Fruit fly (Drosophila melanogaster) whole organism, embryonic: ENCODE results near the gene Trf5.

ENCODE experiments used
- Antp ChIP-seq: fragments of 200-800 bp; sonication (Bioruptor generic); optimal IDR thresholded peaks from 3 replicates; lab custom pipeline; 2016; ENCODE audit warnings: missing biosample characterization, missing genetic modification characterization
- CG10267 ChIP-seq: fragments of 200-800 bp; sonication (Bioruptor generic); optimal IDR thresholded peaks from 2 replicates; lab custom pipeline; 2018; ENCODE audit warnings: missing biosample characterization, mild to moderate bottlenecking, missing genetic modification characterization, moderate library complexity
- CG10366 ChIP-seq: fragments of 200-800 bp; sonication (Bioruptor generic); IDR thresholded peaks from 2 replicates; pipeline ENCODE4 v1.3.6; 2022; ENCODE audit warnings: missing biosample characterization, missing genetic modification characterization
- CG10565 ChIP-seq: fragments of 200-800 bp; sonication (Bioruptor generic); optimal IDR thresholded peaks from 3 replicates; lab custom pipeline; 2016; ENCODE audit warnings: missing biosample characterization, mild to moderate bottlenecking, missing genetic modification characterization
- CG10654 ChIP-seq: fragments of 200-800 bp; sonication (Bioruptor generic); optimal IDR thresholded peaks from 2 replicates; lab custom pipeline; 2016; ENCODE audit warnings: missing biosample characterization, missing genetic modification characterization
- CG11398 ChIP-seq: fragments of 200-800 bp; sonication (Bioruptor generic); optimal IDR thresholded peaks from 2 replicates; lab custom pipeline; 2016; ENCODE audit warnings: missing biosample characterization, missing genetic modification characterization
- CG13287 ChIP-seq: fragments of 200-800 bp; sonication (Bioruptor generic); IDR thresholded peaks from 2 replicates; pipeline ENCODE4 v1.3.6; 2022; ENCODE audit warnings: missing biosample characterization, missing genetic modification characterization; ENCODE audit not compliant: partially characterized antibody
- CG13624 ChIP-seq: fragments of 200-800 bp; sonication (Bioruptor generic); optimal IDR thresholded peaks from 2 replicates; lab custom pipeline; 2016; ENCODE audit warnings: missing biosample characterization, missing genetic modification characterization
- CG18262 ChIP-seq: fragments of 200-800 bp; optimal IDR thresholded peaks from 3 replicates; lab custom pipeline; 2019; ENCODE audit warnings: missing biosample characterization, mild to moderate bottlenecking, missing genetic modification characterization, moderate library complexity
- CG1832 ChIP-seq: fragments of 200-800 bp; sonication (Bioruptor generic); optimal IDR thresholded peaks from 2 replicates; lab custom pipeline; 2017; ENCODE audit warnings: missing biosample characterization, mild to moderate bottlenecking, missing genetic modification characterization, inconsistent platforms
- CG18619 ChIP-seq: fragments of 200-800 bp; sonication (Bioruptor generic); optimal IDR thresholded peaks from 3 replicates; lab custom pipeline; 2017; ENCODE audit warnings: missing biosample characterization, mild to moderate bottlenecking, missing genetic modification characterization
- CG30020 ChIP-seq: fragments of 200-800 bp; optimal IDR thresholded peaks from 2 replicates; lab custom pipeline; 2019; ENCODE audit warnings: missing biosample characterization, mild to moderate bottlenecking, missing genetic modification characterization, moderate library complexity
- CG4424 ChIP-seq: fragments of 200-800 bp; sonication (Bioruptor generic); optimal IDR thresholded peaks from 3 replicates; lab custom pipeline; 2016; ENCODE audit warnings: missing biosample characterization, missing genetic modification characterization
- CG7372 ChIP-seq: fragments of 200-800 bp; sonication (Bioruptor generic); IDR thresholded peaks from 2 replicates; pipeline ENCODE4 v1.3.6; 2022; ENCODE audit warnings: missing biosample characterization, missing genetic modification characterization
- CG7839 ChIP-seq: fragments of 200-800 bp; sonication (Bioruptor generic); optimal IDR thresholded peaks from 3 replicates; lab custom pipeline; 2018; ENCODE audit warnings: missing biosample characterization, mild to moderate bottlenecking, missing genetic modification characterization, moderate library complexity
- CG8924 ChIP-seq: fragments of 200-800 bp; optimal IDR thresholded peaks from 3 replicates; lab custom pipeline; 2019; ENCODE audit warnings: missing biosample characterization, mild to moderate bottlenecking, missing genetic modification characterization, moderate library complexity
- Dip2 ChIP-seq: fragments of 200-800 bp; sonication (Bioruptor generic); IDR thresholded peaks from 2 replicates; pipeline ENCODE4 v1.3.6; 2022; ENCODE audit warnings: missing biosample characterization, missing genetic modification characterization
- Ets65A ChIP-seq: fragments of 200-800 bp; sonication (Bioruptor generic); peaks from one replicate; lab custom pipeline; 2016; ENCODE audit warnings: missing biosample characterization, missing genetic modification characterization
- Fer3 ChIP-seq: fragments of 200-800 bp; sonication (Bioruptor generic); optimal IDR thresholded peaks from 2 replicates; lab custom pipeline; 2018; ENCODE audit warnings: missing biosample characterization, mild to moderate bottlenecking, missing genetic modification characterization, moderate library complexity
- Gsc ChIP-seq: fragments of 200-800 bp; sonication (Bioruptor generic); IDR thresholded peaks from 2 replicates; pipeline ENCODE4 v1.3.6; 2022; ENCODE audit warnings: missing biosample characterization, missing genetic modification characterization
- HHEX ChIP-seq: fragments of 200-800 bp; sonication (Bioruptor generic); optimal IDR thresholded peaks from 3 replicates; lab custom pipeline; 2017; ENCODE audit warnings: missing biosample characterization, mild to moderate bottlenecking, missing genetic modification characterization, missing genetic modification reagents
- HLH4C ChIP-seq: fragments of 200-800 bp; sonication (Bioruptor generic); IDR thresholded peaks from 3 replicates; pipeline ENCODE4 v1.3.6; 2022; ENCODE audit warnings: missing biosample characterization, missing genetic modification characterization; ENCODE audit not compliant: partially characterized antibody
- Hand ChIP-seq: fragments of 200-800 bp; sonication (Bioruptor generic); optimal IDR thresholded peaks from 2 replicates; lab custom pipeline; 2017; ENCODE audit warnings: mild to moderate bottlenecking, missing biosample characterization, missing genetic modification reagents, missing genetic modification characterization
- Hr3 ChIP-seq: fragments of 200-800 bp; sonication (Bioruptor generic); optimal IDR thresholded peaks from 3 replicates; lab custom pipeline; 2016; ENCODE audit warnings: missing biosample characterization, missing genetic modification characterization
- Kr ChIP-seq: fragments of 200-800 bp; sonication (Bioruptor generic); optimal IDR thresholded peaks from 2 replicates; lab custom pipeline; 2017; ENCODE audit warnings: missing biosample characterization, mild to moderate bottlenecking, missing genetic modification characterization
- NC2α ChIP-seq: fragments of 200-800 bp; sonication (Bioruptor generic); optimal IDR thresholded peaks from 2 replicates; lab custom pipeline; 2016; ENCODE audit warnings: missing biosample characterization, missing genetic modification characterization
- Sin3A ChIP-seq: fragments of >200 bp; optimal IDR thresholded peaks from 2 replicates; lab custom pipeline; 2018
- Six4 ChIP-seq: fragments of 200-800 bp; sonication (Bioruptor generic); optimal IDR thresholded peaks from 2 replicates; lab custom pipeline; 2016; ENCODE audit warnings: missing biosample characterization, missing genetic modification characterization
- Spps ChIP-seq: fragments of 200-800 bp; sonication (Bioruptor generic); optimal IDR thresholded peaks from 2 replicates; lab custom pipeline; 2018; ENCODE audit warnings: missing biosample characterization, mild to moderate bottlenecking, missing genetic modification characterization
- Ssrp ChIP-seq: fragments of 200-800 bp; sonication (Bioruptor generic); optimal IDR thresholded peaks from 2 replicates; lab custom pipeline; 2018; ENCODE audit warnings: missing biosample characterization, mild to moderate bottlenecking, missing genetic modification characterization, moderate library complexity
- ara ChIP-seq: fragments of 200-800 bp; sonication (Bioruptor generic); IDR thresholded peaks from 2 replicates; pipeline ENCODE4 v1.3.6; 2022; ENCODE audit warnings: missing biosample characterization, missing genetic modification characterization
- bigmax ChIP-seq: fragments of 200-800 bp; sonication (Bioruptor generic); optimal IDR thresholded peaks from 2 replicates; lab custom pipeline; 2018; ENCODE audit warnings: missing biosample characterization, mild to moderate bottlenecking, missing genetic modification characterization
- caup ChIP-seq: fragments of 200-800 bp; sonication (Bioruptor generic); optimal IDR thresholded peaks from 3 replicates; lab custom pipeline; 2017; ENCODE audit warnings: missing biosample characterization, mild to moderate bottlenecking, missing genetic modification characterization, moderate library complexity; ENCODE audit not compliant: severe bottlenecking
- cwo ChIP-seq: fragments of 200-800 bp; sonication (Bioruptor generic); optimal IDR thresholded peaks from 3 replicates; lab custom pipeline; 2017; ENCODE audit warnings: missing biosample characterization, missing genetic modification characterization, mild to moderate bottlenecking, moderate library complexity, missing genetic modification reagents
- dm ChIP-seq: fragments of 200-800 bp; sonication (Bioruptor generic); optimal IDR thresholded peaks from 3 replicates; lab custom pipeline; 2016; ENCODE audit warnings: missing biosample characterization, missing genetic modification characterization
- en ChIP-seq: fragments of 200-800 bp; sonication (Bioruptor generic); optimal IDR thresholded peaks from 2 replicates; lab custom pipeline; 2016; ENCODE audit warnings: missing biosample characterization, missing genetic modification characterization
- gcm ChIP-seq: fragments of 200-800 bp; sonication (Bioruptor generic); optimal IDR thresholded peaks from 2 replicates; lab custom pipeline; 2019; ENCODE audit warnings: missing biosample characterization, mild to moderate bottlenecking, missing genetic modification characterization, moderate library complexity
- gcm2 ChIP-seq: fragments of 200-800 bp; sonication (Bioruptor generic); optimal IDR thresholded peaks from 2 replicates; lab custom pipeline; 2016; ENCODE audit warnings: missing biosample characterization, missing genetic modification characterization
- h ChIP-seq: fragments of >200 bp; optimal IDR thresholded peaks from 2 replicates; lab custom pipeline; 2017
- hth ChIP-seq: fragments of >200 bp; optimal IDR thresholded peaks from 2 replicates; lab custom pipeline; 2017; ENCODE audit warnings: inconsistent platforms
- ind ChIP-seq: fragments of 200-800 bp; sonication (Bioruptor generic); optimal IDR thresholded peaks from 3 replicates; lab custom pipeline; 2016; ENCODE audit warnings: missing biosample characterization, missing genetic modification characterization
- ken ChIP-seq: fragments of 200-800 bp; sonication (Bioruptor generic); IDR thresholded peaks from 3 replicates; pipeline ENCODE4 v1.3.6; 2022; ENCODE audit warnings: missing biosample characterization, missing genetic modification characterization
- nmo ChIP-seq: fragments of 200-800 bp; sonication (Bioruptor generic); optimal IDR thresholded peaks from 2 replicates; lab custom pipeline; 2018; ENCODE audit warnings: missing biosample characterization, mild to moderate bottlenecking, missing genetic modification characterization, moderate library complexity
- nom ChIP-seq: fragments of 200-800 bp; sonication (Bioruptor generic); optimal IDR thresholded peaks from 2 replicates; lab custom pipeline; 2017; ENCODE audit warnings: missing biosample characterization, missing genetic modification characterization, mild to moderate bottlenecking, moderate library complexity, missing genetic modification reagents
- org-1 ChIP-seq: fragments of 200-800 bp; sonication (Bioruptor generic); optimal IDR thresholded peaks from 2 replicates; lab custom pipeline; 2017; ENCODE audit warnings: missing biosample characterization, missing genetic modification characterization
- pan ChIP-seq, 4 experiments: fragments of >200 bp in 3 of 4; fragments of 200-800 bp in 1 of 4; sonication (Bioruptor generic) in 1 of 4; optimal IDR thresholded peaks in 3 of 4; IDR thresholded peaks in 1 of 4; 2 replicates each; pipeline versions ENCODE4 v1.3.6 to Lab custom; 2017 to 2022; ENCODE audit warnings: missing biosample characterization in 2 of 4, missing genetic modification characterization in 2 of 4, mixed read lengths in 1 of 4
- peb ChIP-seq: fragments of 200-800 bp; sonication (Bioruptor generic); IDR thresholded peaks from 2 replicates; pipeline ENCODE4 v1.3.6; 2022; ENCODE audit warnings: missing biosample characterization, missing genetic modification characterization
- sc ChIP-seq, 3 experiments: fragments of >200 bp in 2 of 3; fragments of 200-800 bp in 1 of 3; sonication (Bioruptor generic) in 1 of 3; optimal IDR thresholded peaks; 2 replicates in 2 of 3; 3 replicates in 1 of 3; lab custom pipeline; 2017; ENCODE audit warnings: mild to moderate bottlenecking in 1 of 3, missing biosample characterization in 1 of 3, missing genetic modification characterization in 1 of 3, missing genetic modification reagents in 1 of 3
- sim ChIP-seq: fragments of 200-800 bp; sonication (Bioruptor generic); IDR thresholded peaks from 2 replicates; pipeline ENCODE4 v1.3.6; 2022; ENCODE audit warnings: missing biosample characterization, missing genetic modification characterization
- sqz ChIP-seq: fragments of 200-800 bp; sonication (Bioruptor generic); optimal IDR thresholded peaks from 3 replicates; lab custom pipeline; 2018; ENCODE audit warnings: missing biosample characterization, mild to moderate bottlenecking, missing genetic modification characterization
- unpg ChIP-seq: fragments of 200-800 bp; sonication (Bioruptor generic); optimal IDR thresholded peaks from 3 replicates; lab custom pipeline; 2018; ENCODE audit warnings: missing biosample characterization, mild to moderate bottlenecking, missing genetic modification characterization, moderate library complexity
- vfl ChIP-seq: fragments of 200-800 bp; sonication (Bioruptor generic); optimal IDR thresholded peaks from 2 replicates; lab custom pipeline; 2016; ENCODE audit warnings: missing biosample characterization, missing genetic modification characterization

Gene Trf5

DNA sequence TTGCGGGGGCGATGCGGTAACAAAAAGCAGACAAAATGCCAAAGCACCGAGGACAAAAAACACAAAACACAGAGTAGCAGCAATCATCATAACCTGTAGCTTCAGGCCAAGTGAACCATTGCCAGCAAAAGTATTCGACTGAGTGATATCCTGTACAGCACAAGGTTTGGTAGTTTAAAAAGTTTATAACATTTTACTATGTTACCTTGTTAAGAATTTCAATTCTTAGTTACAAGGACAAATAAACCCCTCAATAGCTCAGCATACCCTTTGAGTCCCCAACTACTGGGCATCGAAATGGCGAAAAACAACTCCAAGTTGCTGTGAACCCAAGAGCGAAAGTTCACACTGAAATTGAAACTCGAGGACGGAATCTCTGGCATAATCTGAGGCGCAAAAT is 26.9 kb upstream of the Trf5 start (continued):
- TF ChIP-seq dm (no peak), Kr (no peak), CG10654 (no peak), CG13287 (GFP tag; lab: Robert Waterston, UW) (no peak), CG18262 (tag; lab: Kevin White, UChicago) (no peak), CG13624 (peak; percentile 5), org-1 (GFP tag; lab: Kevin White, UChicago) (no peak), CG7372 (GFP tag; lab: Robert Waterston, UW) (no peak), Ets65A (GFP tag; lab: Kevin White, UChicago) (peak; percentile 91), Dip2 (GFP tag; lab: Robert Waterston, UW) (no peak), Spps (tag; lab: Kevin White, UChicago) (no peak), vfl (GFP tag; lab: Kevin White, UChicago) (no peak), Hr3 (GFP tag; lab: Kevin White, UChicago) (no peak), Ssrp (no peak), peb (GFP tag; lab: Robert Waterston, UW) (no peak), caup (GFP tag; lab: Kevin White, UChicago) (no peak), HLH4C (no peak), HHEX (GFP tag; lab: Kevin White, UChicago) (peak; percentile 7), ind (GFP tag; lab: Kevin White, UChicago) (peak; percentile 18), Six4 (GFP tag; lab: Kevin White, UChicago) (no peak), Gsc (GFP tag; lab: Robert Waterston, UW) (no peak), gcm (GFP tag; lab: Kevin White, UChicago) (no peak), ara (GFP tag; lab: Robert Waterston, UW) (no peak), CG7839 (peak; percentile 42), bigmax (GFP tag; lab: Kevin White, UChicago) (no peak), Sin3A (lab: Kevin White, UChicago) (no peak), hth (no peak), sim (GFP tag; lab: Robert Waterston, UW) (no peak), CG10366 (GFP tag; lab: Robert Waterston, UW) (peak; percentile 36), CG30020 (tag; lab: Kevin White, UChicago) (no peak), Hand (peak; percentile 4), CG18619 (GFP tag; lab: Kevin White, UChicago) (no peak), h (lab: Kevin White, UChicago) (no peak), nom (GFP tag; lab: Kevin White, UChicago) (no peak), CG8924 (no peak), CG10565 (GFP tag; lab: Kevin White, UChicago) (no peak), Antp (GFP tag; lab: Kevin White, UChicago) (peak; percentile 6), nmo (GFP tag; lab: Kevin White, UChicago) (no peak), sqz (GFP tag; lab: Kevin White, UChicago) (no peak), ken (no peak), CG4424 (GFP tag; lab: Kevin White, UChicago) (no peak), CG11398 (GFP tag; lab: Kevin White, UChicago) (no peak), pan (optimal IDR thresholded peaks at IDR 0.05; lab: Kevin White, UChicago) (no peak), pan (GFP tag; optimal IDR thresholded peaks at IDR 0.05 in 1 of 2, IDR thresholded peaks at IDR 0.05 in 1 of 2) (no peak), cwo (GFP tag; lab: Kevin White, UChicago) (no peak), unpg (GFP tag; lab: Kevin White, UChicago) (no peak), en (GFP tag; lab: Kevin White, UChicago) (no peak), Fer3 (tag; lab: Kevin White, UChicago) (peak; percentile 36), CG10267 (tag; lab: Kevin White, UChicago) (no peak), sc (optimal IDR thresholded peaks at IDR 0.05; lab: Kevin White, UChicago) (no peak), sc (GFP tag; optimal IDR thresholded peaks at IDR 0.05; lab: Kevin White, UChicago) (no peak), CG1832 (no peak), gcm2 (GFP tag; lab: Kevin White, UChicago) (no peak), NC2α (GFP tag; lab: Kevin White, UChicago) (no peak)
